Worm (Caenorhabditis elegans) whole organism, L4 larva: ENCODE data around the gene C31H2.3.
A peak's percentile ranks its signal among the peaks of the same experiment; 100 is the strongest.

Experiments used
- F37D6.2 ChIP-seq: sonication (generic microtip); optimal IDR thresholded peaks from 2 replicates; lab custom pipeline; 2016; ENCODE audit warnings: mild to moderate bottlenecking, missing genetic modification characterization, missing compliant biosample characterization
- T20F7.1 ChIP-seq: fragments of 200-800 bp; sonication (Bioruptor generic); optimal IDR thresholded peaks from 2 replicates; lab custom pipeline; 2018; ENCODE audit warnings: mild to moderate bottlenecking, missing genetic modification characterization, missing compliant biosample characterization
- Y5F2A.4 ChIP-seq: fragments of 200-800 bp; sonication (Bioruptor generic); optimal IDR thresholded peaks from 2 replicates; lab custom pipeline; 2018; ENCODE audit warnings: mild to moderate bottlenecking, missing genetic modification characterization, missing compliant biosample characterization
- Y75B8A.6 ChIP-seq: fragments of 200-800 bp; sonication (Bioruptor generic); IDR thresholded peaks from 2 replicates; pipeline ENCODE4 v1.3.6; 2022; ENCODE audit warnings: missing genetic modification reagents, missing genetic modification characterization, missing compliant biosample characterization
- ZK546.5 ChIP-seq, 2 experiments: sonication (generic microtip); optimal IDR thresholded peaks; 2 replicates each; lab custom pipeline; 2017; ENCODE audit warnings: missing biosample characterization in 2 of 2, missing genetic modification characterization in 2 of 2
- aha-1 ChIP-seq: fragments of 150-350 bp; peaks from one replicate; lab custom pipeline; 2014; ENCODE audit warnings: missing biosample characterization, missing genetic modification characterization
- attf-4 ChIP-seq: sonication (generic microtip); optimal IDR thresholded peaks from 3 replicates; lab custom pipeline; 2017; ENCODE audit warnings: missing biosample characterization, missing genetic modification characterization
- ceh-20 ChIP-seq: fragments of 200-800 bp; sonication (Bioruptor generic); IDR thresholded peaks from 2 replicates; pipeline ENCODE4 v1.3.6; 2022; ENCODE audit warnings: missing genetic modification reagents, missing genetic modification characterization, missing compliant biosample characterization
- ceh-28 ChIP-seq: fragments of 150-350 bp; optimal IDR thresholded peaks from 2 replicates; lab custom pipeline; 2014; ENCODE audit warnings: missing biosample characterization, missing genetic modification reagents, missing genetic modification characterization
- ceh-32 ChIP-seq: sonication (generic microtip); optimal IDR thresholded peaks from 2 replicates; lab custom pipeline; 2016; ENCODE audit warnings: mild to moderate bottlenecking, missing genetic modification characterization, missing compliant biosample characterization; ENCODE audit not compliant: poor library complexity
- ceh-62 ChIP-seq: sonication (generic microtip); optimal IDR thresholded peaks from 2 replicates; lab custom pipeline; 2017; ENCODE audit warnings: missing biosample characterization, missing genetic modification characterization
- cey-2 ChIP-seq: sonication (generic microtip); optimal IDR thresholded peaks from 3 replicates; lab custom pipeline; 2017; ENCODE audit warnings: missing genetic modification characterization, mild to moderate bottlenecking, missing compliant biosample characterization, antibody characterized with exemption, borderline replicate concordance; ENCODE audit not compliant: insufficient read depth
- daf-16 ChIP-seq, 3 experiments: sonication (generic microtip); optimal IDR thresholded peaks; 2 replicates each; lab custom pipeline; 2016 to 2017; ENCODE audit warnings: missing genetic modification characterization in 3 of 3, missing genetic modification reagents in 3 of 3, mild to moderate bottlenecking in 2 of 3, missing compliant biosample characterization in 2 of 3, missing biosample characterization in 1 of 3, moderate library complexity in 1 of 3
- daf-8 ChIP-seq: fragments of 200-800 bp; sonication (Bioruptor generic); IDR thresholded peaks from 2 replicates; pipeline ENCODE4 v1.3.6; 2022; ENCODE audit warnings: missing genetic modification characterization, missing compliant biosample characterization
- dmd-6 ChIP-seq: fragments of 200-800 bp; sonication (Bioruptor generic); IDR thresholded peaks from 2 replicates; pipeline ENCODE4 v1.3.6; 2022; ENCODE audit warnings: missing genetic modification reagents, missing genetic modification characterization, missing compliant biosample characterization
- dve-1 ChIP-seq: sonication (generic microtip); optimal IDR thresholded peaks from 2 replicates; lab custom pipeline; 2017; ENCODE audit warnings: antibody characterized with exemption, mild to moderate bottlenecking, missing genetic modification characterization, missing compliant biosample characterization; ENCODE audit not compliant: insufficient read depth
- egl-27 ChIP-seq: sonication (generic microtip); optimal IDR thresholded peaks from 3 replicates; lab custom pipeline; 2017; ENCODE audit warnings: missing biosample characterization, missing genetic modification reagents, missing genetic modification characterization
- fkh-10 ChIP-seq: fragments of 150-350 bp; optimal IDR thresholded peaks from 2 replicates; lab custom pipeline; 2014; ENCODE audit warnings: missing biosample characterization, missing genetic modification reagents, missing genetic modification characterization
- gei-8 ChIP-seq: fragments of 200-800 bp; sonication (Bioruptor generic); optimal IDR thresholded peaks from 2 replicates; lab custom pipeline; 2018; ENCODE audit warnings: mild to moderate bottlenecking, missing genetic modification characterization, missing compliant biosample characterization
- hif-1 ChIP-seq, 2 experiments: sonication (generic microtip); optimal IDR thresholded peaks; 2 replicates each; lab custom pipeline; 2016 to 2017; ENCODE audit warnings: missing compliant biosample characterization in 2 of 2, missing genetic modification characterization in 2 of 2, missing genetic modification reagents in 2 of 2, missing genotype in 2 of 2, mild to moderate bottlenecking in 1 of 2
- hmg-1.1 ChIP-seq: fragments of 200-800 bp; sonication (Bioruptor generic); IDR thresholded peaks from 2 replicates; pipeline ENCODE4 v1.3.6; 2022; ENCODE audit warnings: missing genetic modification reagents, missing genetic modification characterization, missing compliant biosample characterization
- jun-1 ChIP-seq: fragments of 150-350 bp; optimal IDR thresholded peaks from 2 replicates; lab custom pipeline; 2014; ENCODE audit warnings: missing biosample characterization, missing genetic modification reagents, missing genetic modification characterization
- lin-1 ChIP-seq: fragments of 200-800 bp; sonication (Bioruptor generic); IDR thresholded peaks from 2 replicates; pipeline ENCODE4 v1.3.6; 2022; ENCODE audit warnings: missing genetic modification reagents, missing genetic modification characterization, missing compliant biosample characterization
- lin-29 ChIP-seq: fragments of 200-800 bp; sonication (Bioruptor generic); IDR thresholded peaks from 2 replicates; pipeline ENCODE4 v1.3.6; 2022; ENCODE audit warnings: missing genetic modification reagents, missing genetic modification characterization, missing compliant biosample characterization
- lin-38 ChIP-seq: fragments of 200-800 bp; sonication (Bioruptor generic); IDR thresholded peaks from 2 replicates; pipeline ENCODE4 v1.3.6; 2022; ENCODE audit warnings: missing genetic modification reagents, missing genetic modification characterization, missing compliant biosample characterization
- lir-3 ChIP-seq: sonication (generic microtip); optimal IDR thresholded peaks from 2 replicates; lab custom pipeline; 2016; ENCODE audit warnings: mild to moderate bottlenecking, missing genetic modification characterization, missing compliant biosample characterization
- lsy-2 ChIP-seq, 2 experiments: fragments of 150-350 bp in 1 of 2; sonication (generic microtip) in 1 of 2; optimal IDR thresholded peaks; 2 replicates each; lab custom pipeline; 2014 to 2017; ENCODE audit warnings: missing biosample characterization in 2 of 2, missing genetic modification characterization in 2 of 2
- madf-9 ChIP-seq: fragments of 200-800 bp; sonication (Bioruptor generic); conservative IDR thresholded peaks from 2 replicates; pipeline ENCODE4 v1.3.6; 2022; ENCODE audit warnings: missing genetic modification reagents, missing genetic modification characterization, missing compliant biosample characterization
- mep-1 ChIP-seq: fragments of 150-350 bp; sonication (generic microtip); optimal IDR thresholded peaks from 3 replicates; lab custom pipeline; 2014; ENCODE audit warnings: missing biosample characterization, missing genetic modification characterization
- mes-2 ChIP-seq: sonication (generic microtip); optimal IDR thresholded peaks from 2 replicates; lab custom pipeline; 2016; ENCODE audit warnings: missing genotype, mild to moderate bottlenecking, missing genetic modification characterization, missing compliant biosample characterization; ENCODE audit not compliant: poor library complexity, severe bottlenecking
- mxl-2 ChIP-seq: fragments of 200-800 bp; sonication (Bioruptor generic); conservative IDR thresholded peaks from 2 replicates; pipeline ENCODE4 v1.3.6; 2022; ENCODE audit warnings: missing genetic modification reagents, missing genetic modification characterization, missing compliant biosample characterization
- nhr-102 ChIP-seq: sonication (generic microtip); optimal IDR thresholded peaks from 2 replicates; lab custom pipeline; 2016; ENCODE audit warnings: mild to moderate bottlenecking, missing genetic modification characterization, moderate library complexity, missing compliant biosample characterization
- nhr-11 ChIP-seq: fragments of 150-350 bp; optimal IDR thresholded peaks from 2 replicates; lab custom pipeline; 2014; ENCODE audit warnings: missing biosample characterization, missing genetic modification characterization
- nhr-28 ChIP-seq: fragments of 150-350 bp; optimal IDR thresholded peaks from 2 replicates; lab custom pipeline; 2014; ENCODE audit warnings: missing biosample characterization, missing genetic modification characterization
- nhr-41 ChIP-seq: fragments of 200-800 bp; sonication (Bioruptor generic); IDR thresholded peaks from 2 replicates; pipeline ENCODE4 v1.3.6; 2022; ENCODE audit warnings: missing genetic modification reagents, missing genetic modification characterization, missing compliant biosample characterization
- nhr-42 ChIP-seq: fragments of 200-800 bp; sonication (Bioruptor generic); IDR thresholded peaks from 2 replicates; pipeline ENCODE4 v1.3.6; 2022; ENCODE audit warnings: missing genetic modification characterization, missing compliant biosample characterization
- nhr-48 ChIP-seq: sonication (generic microtip); optimal IDR thresholded peaks from 2 replicates; lab custom pipeline; 2016; ENCODE audit warnings: mild to moderate bottlenecking, missing genetic modification characterization, missing compliant biosample characterization
- saeg-2 ChIP-seq: fragments of 200-800 bp; sonication (Bioruptor generic); IDR thresholded peaks from 2 replicates; pipeline ENCODE4 v1.3.6; 2022; ENCODE audit warnings: missing genetic modification reagents, missing genetic modification characterization, missing compliant biosample characterization
- set-16 ChIP-seq: fragments of 200-800 bp; sonication (Bioruptor generic); IDR thresholded peaks from 2 replicates; pipeline ENCODE4 v1.3.6; 2022; ENCODE audit warnings: missing genetic modification reagents, missing genetic modification characterization, missing compliant biosample characterization
- tra-1 ChIP-seq: fragments of 200-800 bp; sonication (Bioruptor generic); IDR thresholded peaks from 2 replicates; pipeline ENCODE4 v1.3.6; 2022; ENCODE audit warnings: missing genetic modification reagents, missing genetic modification characterization, missing compliant biosample characterization
- unc-130 ChIP-seq: sonication (generic microtip); optimal IDR thresholded peaks from 2 replicates; lab custom pipeline; 2016; ENCODE audit warnings: missing genetic modification reagents, missing genetic modification characterization, missing compliant biosample characterization
- unc-39 ChIP-seq: sonication (generic microtip); optimal IDR thresholded peaks from 2 replicates; lab custom pipeline; 2017; ENCODE audit warnings: missing biosample characterization, missing genetic modification characterization
- unc-62 ChIP-seq, 3 experiments: fragments of 150-350 bp in 1 of 3; sonication (generic microtip); optimal IDR thresholded peaks in 2 of 3; peaks in 1 of 3; 1 replicate in 1 of 3; 2 replicates in 2 of 3; lab custom pipeline; 2014 to 2017; ENCODE audit warnings: missing biosample characterization in 3 of 3, missing genetic modification characterization in 3 of 3, missing genetic modification reagents in 3 of 3, missing genotype in 1 of 3
- vab-7 ChIP-seq: fragments of 200-800 bp; sonication (Bioruptor generic); IDR thresholded peaks from 2 replicates; pipeline ENCODE4 v1.3.6; 2022; ENCODE audit warnings: missing genetic modification reagents, missing genetic modification characterization, missing compliant biosample characterization
- zfp-2 ChIP-seq: sonication (generic microtip); optimal IDR thresholded peaks from 2 replicates; lab custom pipeline; 2016; ENCODE audit warnings: mild to moderate bottlenecking, missing genetic modification characterization, missing compliant biosample characterization
- zip-2 ChIP-seq: fragments of 150-350 bp; optimal IDR thresholded peaks from 2 replicates; lab custom pipeline; 2014; ENCODE audit warnings: missing biosample characterization, missing genetic modification characterization

C31H2.3 gene

ce11 chrX:5168770-5169169 lies 14.6 kb upstream of the C31H2.3 start:
- TF ChIP-seq unc-62 (GFP tag; optimal IDR thresholded peaks at IDR 0.05 in 1 of 2; lab: Kevin White, UChicago) (peak in 1 of 2 experiments; percentile 77), unc-62 (tag; optimal IDR thresholded peaks at IDR 0.05; lab: Kevin White, UChicago) (no peak), unc-39 (no peak)

ce11 chrX:5165037-5165436 lies 10.9 kb upstream of the C31H2.3 start, which contains the start of gene mans-3:
mans-3 (plus strand) TSS chrX:5165395.
- TF ChIP-seq Y5F2A.4, result no peak
- peak; percentile 96 for TF ChIP-seq mxl-2 (GFP tag; lab: Robert Waterston, UW)
- TF ChIP-seq nhr-102 (tag; lab: Kevin White, UChicago), result peak; percentile 94
- peak; percentile 42 for TF ChIP-seq ceh-32
- peak; percentile 82 for TF ChIP-seq tra-1 (GFP tag; lab: Robert Waterston, UW)
- TF ChIP-seq daf-8 (GFP tag; lab: Robert Waterston, UW), result no peak
- TF ChIP-seq nhr-11, result peak; percentile 90
- no peak for TF ChIP-seq egl-27
- TF ChIP-seq lin-38 (GFP tag; lab: Robert Waterston, UW), result no peak
- no peak for TF ChIP-seq vab-7 (GFP tag; lab: Robert Waterston, UW)
- TF ChIP-seq daf-16 (GFP tag; optimal IDR thresholded peaks at IDR 0.05; lab: Kevin White, UChicago), result peak; percentile 51 to 72
- peak; percentile 70 for TF ChIP-seq daf-16 (tag; optimal IDR thresholded peaks at IDR 0.05; lab: Kevin White, UChicago)
- TF ChIP-seq zip-2 (tag; lab: Kevin White, UChicago), result peak; percentile 73
- TF ChIP-seq ZK546.5 (tag; optimal IDR thresholded peaks at IDR 0.05; lab: Kevin White, UChicago), result peak in 1 of 2 experiments; percentile 13
- no peak for TF ChIP-seq ceh-62 (tag; lab: Kevin White, UChicago)
- peak; percentile 17 for TF ChIP-seq zfp-2 (tag; lab: Kevin White, UChicago)
- peak; percentile 96 for TF ChIP-seq aha-1 (tag; lab: Kevin White, UChicago)
- TF ChIP-seq unc-130 (GFP tag; lab: Kevin White, UChicago), result no peak
- TF ChIP-seq nhr-41 (GFP tag; lab: Robert Waterston, UW), result peak; percentile 38; the same call in 1 of the 2 replicates
- TF ChIP-seq lin-29 (GFP tag; lab: Robert Waterston, UW), result peak; percentile 73
- no peak; the same call in 1 of the 2 replicates for TF ChIP-seq set-16 (GFP tag; lab: Robert Waterston, UW)
- TF ChIP-seq cey-2 (tag; lab: Kevin White, UChicago), result peak; percentile 44
- peak; percentile 81; the same call in 1 of the 2 replicates for TF ChIP-seq ceh-20 (GFP tag; lab: Robert Waterston, UW)
- peak; percentile 42 for TF ChIP-seq jun-1
- TF ChIP-seq Y75B8A.6, result no peak
- TF ChIP-seq nhr-48 (tag; lab: Kevin White, UChicago), result peak; percentile 91
- no peak for TF ChIP-seq ceh-28
- peak; percentile 90 for TF ChIP-seq fkh-10 (GFP tag; lab: Kevin White, UChicago)
- peak in 1 of 2 experiments; percentile 84 for TF ChIP-seq unc-62 (GFP tag; optimal IDR thresholded peaks at IDR 0.05 in 1 of 2; lab: Kevin White, UChicago)
- TF ChIP-seq unc-62 (tag; optimal IDR thresholded peaks at IDR 0.05; lab: Kevin White, UChicago), result no peak
- TF ChIP-seq mes-2 (tag; lab: Kevin White, UChicago), result no peak
- peak; percentile 88 for TF ChIP-seq nhr-28
- TF ChIP-seq dve-1 (tag; lab: Kevin White, UChicago), result peak; percentile 99
- TF ChIP-seq madf-9 (GFP tag; lab: Robert Waterston, UW), result peak; percentile 68; the same call in 1 of the 2 replicates
- TF ChIP-seq F37D6.2, result peak; percentile 87
- peak; percentile 81 for TF ChIP-seq nhr-42 (GFP tag; lab: Robert Waterston, UW)
- TF ChIP-seq lir-3 (tag; lab: Kevin White, UChicago), result no peak
- peak; percentile 39 to 82 for TF ChIP-seq hif-1 (tag; optimal IDR thresholded peaks at IDR 0.05; lab: Kevin White, UChicago)
- 0 out of 2 replicates have a peak, but pooled peaks have one; percentile 35 for TF ChIP-seq saeg-2 (GFP tag; lab: Robert Waterston, UW)
- peak; percentile 15 for TF ChIP-seq gei-8
- TF ChIP-seq hmg-1.1 (GFP tag; lab: Robert Waterston, UW), result peak; percentile 90
- TF ChIP-seq attf-4 (tag; lab: Kevin White, UChicago), result peak; percentile 68
- TF ChIP-seq lin-1 (GFP tag; lab: Robert Waterston, UW), result peak; percentile 81
- peak; percentile 84 for TF ChIP-seq T20F7.1 (GFP tag; lab: Kevin White, UChicago)
- peak; percentile 98 for TF ChIP-seq mep-1 (tag; lab: Kevin White, UChicago)
- TF ChIP-seq lsy-2 (tag; optimal IDR thresholded peaks at IDR 0.05; lab: Kevin White, UChicago), result peak; percentile 49 to 94
- TF ChIP-seq dmd-6, result peak; percentile 95
